Fruit fly (Drosophila melanogaster) whole organism, prepupa: ENCODE measurements around the gene CG4793.

Source experiments
- Blimp-1 ChIP-seq: fragments of 200-800 bp; sonication (Bioruptor generic); optimal IDR thresholded peaks from 3 replicates; lab custom pipeline; 2017; ENCODE audit warnings: missing biosample characterization, missing genetic modification characterization, mild to moderate bottlenecking, moderate library complexity, missing genetic modification reagents
- CG11294 ChIP-seq: fragments of 200-800 bp; sonication (Bioruptor generic); IDR thresholded peaks from 2 replicates; pipeline ENCODE4 v1.3.6; 2022; ENCODE audit warnings: missing biosample characterization, missing genetic modification characterization
- CG11762 ChIP-seq: fragments of 200-800 bp; sonication (Bioruptor generic); optimal IDR thresholded peaks from 3 replicates; lab custom pipeline; 2016; ENCODE audit warnings: missing biosample characterization, missing genetic modification characterization; ENCODE audit not compliant: insufficient read depth
- CG11902 ChIP-seq: fragments of 200-800 bp; sonication (Bioruptor generic); optimal IDR thresholded peaks from 3 replicates; lab custom pipeline; 2016; ENCODE audit warnings: missing biosample characterization, missing genetic modification characterization
- CG1621 ChIP-seq: fragments of 200-800 bp; sonication (Bioruptor generic); optimal IDR thresholded peaks from 3 replicates; lab custom pipeline; 2018; ENCODE audit warnings: missing biosample characterization, mild to moderate bottlenecking, missing genetic modification characterization
- CG16779 ChIP-seq: fragments of 200-800 bp; sonication (Bioruptor generic); optimal IDR thresholded peaks from 3 replicates; lab custom pipeline; 2017; ENCODE audit warnings: missing biosample characterization, mild to moderate bottlenecking, missing genetic modification characterization
- CG3032 ChIP-seq: fragments of 200-800 bp; optimal IDR thresholded peaks from 2 replicates; lab custom pipeline; 2019; ENCODE audit warnings: missing biosample characterization, mild to moderate bottlenecking, missing genetic modification characterization, moderate library complexity
- CG31627 ChIP-seq: fragments of 200-800 bp; sonication (Bioruptor generic); optimal IDR thresholded peaks from 3 replicates; lab custom pipeline; 2016; ENCODE audit warnings: missing biosample characterization, missing genetic modification characterization
- CG32006 ChIP-seq: fragments of 200-800 bp; sonication (Bioruptor generic); optimal IDR thresholded peaks from 3 replicates; lab custom pipeline; 2017; ENCODE audit warnings: missing biosample characterization, mild to moderate bottlenecking, missing genetic modification characterization
- CG3919 ChIP-seq: fragments of 200-800 bp; sonication (Bioruptor generic); optimal IDR thresholded peaks from 3 replicates; lab custom pipeline; 2016; ENCODE audit warnings: missing biosample characterization, missing genetic modification characterization
- CG6792 ChIP-seq: fragments of 200-800 bp; sonication (Bioruptor generic); optimal IDR thresholded peaks from 3 replicates; lab custom pipeline; 2016; ENCODE audit warnings: missing biosample characterization, missing genetic modification characterization
- CG6808 ChIP-seq: fragments of 200-800 bp; sonication (Bioruptor generic); optimal IDR thresholded peaks from 3 replicates; lab custom pipeline; 2017; ENCODE audit warnings: missing biosample characterization, missing genetic modification characterization, mild to moderate bottlenecking, moderate library complexity, missing genetic modification reagents
- CG6854 ChIP-seq: fragments of 200-800 bp; sonication (Bioruptor generic); optimal IDR thresholded peaks from 2 replicates; lab custom pipeline; 2017; ENCODE audit warnings: missing biosample characterization, mild to moderate bottlenecking, missing genetic modification characterization
- CG7368 ChIP-seq: fragments of 200-800 bp; sonication (Bioruptor generic); optimal IDR thresholded peaks from 3 replicates; lab custom pipeline; 2016; ENCODE audit warnings: missing biosample characterization, missing genetic modification characterization
- CG8119 ChIP-seq: fragments of 200-800 bp; sonication (Bioruptor generic); IDR thresholded peaks from 3 replicates; pipeline ENCODE4 v1.3.6; 2022; ENCODE audit warnings: missing biosample characterization, missing genetic modification characterization
- CG8632 ChIP-seq: fragments of 200-800 bp; sonication (Bioruptor generic); optimal IDR thresholded peaks from 3 replicates; lab custom pipeline; 2016; ENCODE audit warnings: missing biosample characterization, missing genetic modification characterization
- CG9139 ChIP-seq: fragments of 200-800 bp; sonication (Bioruptor generic); optimal IDR thresholded peaks from 3 replicates; lab custom pipeline; 2017; ENCODE audit warnings: missing biosample characterization, mild to moderate bottlenecking, missing genetic modification characterization
- Eip75B ChIP-seq: fragments of 200-800 bp; sonication (Bioruptor generic); optimal IDR thresholded peaks from 3 replicates; lab custom pipeline; 2016; ENCODE audit warnings: missing biosample characterization, missing genetic modification characterization
- Eip78C ChIP-seq: fragments of 200-800 bp; sonication (Bioruptor generic); peaks from one replicate; lab custom pipeline; 2016; ENCODE audit warnings: missing biosample characterization, missing genetic modification characterization
- Ets21C ChIP-seq: fragments of 200-800 bp; sonication (Bioruptor generic); optimal IDR thresholded peaks from 3 replicates; lab custom pipeline; 2016; ENCODE audit warnings: missing biosample characterization, missing genetic modification characterization
- Gug ChIP-seq: fragments of 200-800 bp; sonication (Bioruptor generic); IDR thresholded peaks from 2 replicates; pipeline ENCODE4 v1.3.6; 2022; ENCODE audit warnings: missing biosample characterization, missing genetic modification characterization
- Hr39 ChIP-seq: fragments of 200-800 bp; sonication (Bioruptor generic); optimal IDR thresholded peaks from 2 replicates; lab custom pipeline; 2016; ENCODE audit warnings: missing biosample characterization, missing genetic modification characterization
- Hr4 ChIP-seq: fragments of 200-800 bp; sonication (Bioruptor generic); optimal IDR thresholded peaks from 3 replicates; lab custom pipeline; 2016; ENCODE audit warnings: missing biosample characterization, missing genetic modification characterization
- Lpt ChIP-seq: fragments of 200-800 bp; sonication (Bioruptor generic); optimal IDR thresholded peaks from 3 replicates; lab custom pipeline; 2016; ENCODE audit warnings: missing biosample characterization, missing genetic modification characterization
- Met ChIP-seq: fragments of 200-800 bp; sonication (Bioruptor generic); optimal IDR thresholded peaks from 3 replicates; lab custom pipeline; 2016; ENCODE audit warnings: missing biosample characterization, missing genetic modification characterization
- OdsH ChIP-seq: fragments of 200-800 bp; sonication (Bioruptor generic); optimal IDR thresholded peaks from 3 replicates; lab custom pipeline; 2016; ENCODE audit warnings: missing biosample characterization, missing genetic modification characterization
- Sox102F ChIP-seq: fragments of 200-800 bp; sonication (Bioruptor generic); optimal IDR thresholded peaks from 2 replicates; lab custom pipeline; 2016; ENCODE audit warnings: missing biosample characterization, mild to moderate bottlenecking, missing genetic modification characterization
- Sox15 ChIP-seq: fragments of 200-800 bp; sonication (Bioruptor generic); optimal IDR thresholded peaks from 3 replicates; lab custom pipeline; 2016; ENCODE audit warnings: missing biosample characterization, missing genetic modification characterization
- achi ChIP-seq: fragments of 200-800 bp; sonication (Bioruptor generic); optimal IDR thresholded peaks from 3 replicates; lab custom pipeline; 2016; ENCODE audit warnings: missing biosample characterization, missing genetic modification characterization
- acj6 ChIP-seq: fragments of 200-800 bp; sonication (Bioruptor generic); optimal IDR thresholded peaks from 3 replicates; lab custom pipeline; 2016; ENCODE audit warnings: missing biosample characterization, missing genetic modification characterization
- cyc ChIP-seq: fragments of 200-800 bp; sonication (Bioruptor generic); optimal IDR thresholded peaks from 3 replicates; lab custom pipeline; 2016; ENCODE audit warnings: missing biosample characterization, missing genetic modification characterization
- dac ChIP-seq: fragments of 200-800 bp; sonication (Bioruptor generic); optimal IDR thresholded peaks from 2 replicates; lab custom pipeline; 2017; ENCODE audit warnings: missing biosample characterization, mild to moderate bottlenecking, missing genetic modification characterization
- dsx ChIP-seq: fragments of 200-800 bp; optimal IDR thresholded peaks from 3 replicates; lab custom pipeline; 2019; ENCODE audit warnings: missing biosample characterization, mild to moderate bottlenecking, missing genetic modification characterization, moderate library complexity; ENCODE audit not compliant: poor library complexity, severe bottlenecking
- esn ChIP-seq: fragments of 200-800 bp; sonication (Bioruptor generic); optimal IDR thresholded peaks from 2 replicates; lab custom pipeline; 2016; ENCODE audit warnings: missing biosample characterization, mild to moderate bottlenecking, missing genetic modification characterization, moderate library complexity
- fd59A ChIP-seq: fragments of 200-800 bp; sonication (Bioruptor generic); optimal IDR thresholded peaks from 2 replicates; lab custom pipeline; 2017; ENCODE audit warnings: missing biosample characterization, mild to moderate bottlenecking, missing genetic modification characterization, missing genetic modification reagents
- net ChIP-seq: fragments of 200-800 bp; sonication (Bioruptor generic); optimal IDR thresholded peaks from 3 replicates; lab custom pipeline; 2016; ENCODE audit warnings: missing biosample characterization, missing genetic modification characterization
- pdm3 ChIP-seq: fragments of 200-800 bp; sonication (Bioruptor generic); optimal IDR thresholded peaks from 3 replicates; lab custom pipeline; 2016; ENCODE audit warnings: missing biosample characterization, missing genetic modification characterization
- salr ChIP-seq, 2 experiments: fragments of 200-800 bp; sonication (Bioruptor generic); optimal IDR thresholded peaks; 3 replicates each; lab custom pipeline; 2016 to 2018; ENCODE audit warnings: missing biosample characterization in 2 of 2, missing genetic modification characterization in 2 of 2, mild to moderate bottlenecking in 1 of 2
- spab ChIP-seq: fragments of 200-800 bp; sonication (Bioruptor generic); optimal IDR thresholded peaks from 2 replicates; lab custom pipeline; 2017; ENCODE audit warnings: missing biosample characterization, mild to moderate bottlenecking, missing genetic modification characterization, missing genetic modification reagents
- ss ChIP-seq, 2 experiments: fragments of 200-800 bp; sonication (Bioruptor generic); optimal IDR thresholded peaks; 2 replicates in 1 of 2; 3 replicates in 1 of 2; lab custom pipeline; 2017 to 2018; ENCODE audit warnings: mild to moderate bottlenecking in 2 of 2, missing biosample characterization in 2 of 2, missing genetic modification characterization in 2 of 2, moderate library complexity in 1 of 2
- svp ChIP-seq: fragments of 200-800 bp; sonication (Bioruptor generic); peaks from one replicate; lab custom pipeline; 2016; ENCODE audit warnings: missing biosample characterization, missing genetic modification characterization
- topi ChIP-seq: fragments of 200-800 bp; sonication (Bioruptor generic); optimal IDR thresholded peaks from 3 replicates; lab custom pipeline; 2016; ENCODE audit warnings: missing biosample characterization, missing genetic modification characterization
- vri ChIP-seq: fragments of 200-800 bp; sonication (Bioruptor generic); optimal IDR thresholded peaks from 3 replicates; lab custom pipeline; 2016; ENCODE audit warnings: missing biosample characterization, mild to moderate bottlenecking, missing genetic modification characterization

Gene CG4793

DNA sequence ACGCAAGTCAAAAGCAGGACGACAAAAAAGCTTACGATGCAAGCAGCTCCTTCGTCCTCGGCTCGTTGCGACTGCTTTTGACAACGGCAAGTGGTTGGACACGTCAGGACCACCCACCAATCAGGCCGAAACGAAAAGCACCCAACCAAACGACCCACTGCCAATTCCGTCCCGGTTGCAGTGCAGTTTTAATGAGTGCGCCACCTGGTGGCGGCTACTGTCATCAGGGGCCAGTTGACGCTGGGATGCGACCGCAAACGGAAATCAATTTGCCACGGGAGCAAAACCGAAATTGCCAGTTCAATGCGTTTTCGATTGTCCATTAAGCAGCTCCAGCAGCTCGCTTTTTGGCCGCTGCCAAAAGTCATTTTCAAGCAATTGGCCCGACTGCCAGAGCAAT, 19.5 kb upstream of the CG4793 start:
- TF ChIP-seq topi (no peak), CG8119 (GFP tag; lab: Robert Waterston, UW) (no peak), Eip78C (no peak), Sox102F (no peak), CG6792 (GFP tag; lab: Kevin White, UChicago) (no peak), pdm3 (GFP tag; lab: Kevin White, UChicago) (no peak), ss (GFP tag; optimal IDR thresholded peaks at IDR 0.05; lab: Kevin White, UChicago) (no peak), CG9139 (no peak), esn (GFP tag; lab: Kevin White, UChicago) (no peak), Sox15 (GFP tag; lab: Kevin White, UChicago) (no peak), Hr39 (no peak), CG7368 (GFP tag; lab: Kevin White, UChicago) (no peak), OdsH (GFP tag; lab: Kevin White, UChicago) (no peak)
- TF ChIP-seq, all 60 proteins: peak for 0

DNA sequence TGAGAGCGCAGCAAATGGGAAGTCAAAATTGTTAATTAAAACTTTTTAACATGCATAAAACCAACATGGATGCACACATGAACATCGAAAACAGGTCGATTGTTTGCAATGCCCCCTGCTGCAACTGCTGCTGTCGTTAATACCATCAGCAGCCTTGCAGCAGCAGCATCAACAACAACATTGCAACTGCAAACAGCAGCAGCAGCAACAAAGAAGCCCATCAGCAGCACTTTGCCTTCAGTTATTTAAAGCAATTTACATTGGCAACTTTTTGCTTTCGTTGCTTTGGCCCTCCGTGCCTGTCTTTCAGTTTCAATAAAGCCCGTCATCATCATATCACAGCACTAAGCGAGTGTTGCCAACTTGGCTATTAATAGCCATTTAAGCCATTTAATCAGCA, 15.8 kb upstream of the CG4793 start:
- TF ChIP-seq CG16779 (tag; lab: Kevin White, UChicago), result no peak
- peak; percentile 78 for TF ChIP-seq dsx (GFP tag; lab: Kevin White, UChicago)
- peak; percentile 67 for TF ChIP-seq Eip78C
- peak; percentile 32 for TF ChIP-seq CG3919 (GFP tag; lab: Kevin White, UChicago)

DNA sequence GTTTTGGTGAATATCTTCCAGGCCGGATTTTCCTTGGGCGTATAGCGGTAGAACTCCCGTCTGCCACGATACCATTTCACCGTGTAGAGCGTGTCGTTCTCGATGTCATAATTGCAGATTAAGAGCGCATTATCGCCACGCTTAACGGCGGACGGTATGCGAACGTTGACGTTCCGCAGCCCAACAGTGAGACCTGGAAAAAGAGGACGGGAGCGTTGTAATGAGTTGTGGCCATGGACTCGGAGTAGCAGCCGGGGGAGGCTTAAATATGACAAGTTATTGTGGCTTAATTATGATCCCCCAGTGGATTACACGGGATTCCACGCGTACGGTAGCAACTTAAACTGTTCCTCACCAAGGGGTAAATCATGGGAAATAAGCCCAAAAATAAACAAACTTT, 15.1 kb upstream of the CG4793 start:
- TF ChIP-seq Sox15 (GFP tag; lab: Kevin White, UChicago), result no peak
- peak; percentile 18 for TF ChIP-seq Hr39
- peak; percentile 15 for TF ChIP-seq pdm3 (GFP tag; lab: Kevin White, UChicago)
- peak; percentile 83 for TF ChIP-seq vri
- peak; percentile 34 for TF ChIP-seq CG31627 (GFP tag; lab: Kevin White, UChicago)
- peak; percentile 18 for TF ChIP-seq CG1621 (tag; lab: Kevin White, UChicago)
- TF ChIP-seq CG6808 (GFP tag; lab: Kevin White, UChicago), result no peak
- TF ChIP-seq svp (GFP tag; lab: Kevin White, UChicago), result peak; percentile 84

DNA sequence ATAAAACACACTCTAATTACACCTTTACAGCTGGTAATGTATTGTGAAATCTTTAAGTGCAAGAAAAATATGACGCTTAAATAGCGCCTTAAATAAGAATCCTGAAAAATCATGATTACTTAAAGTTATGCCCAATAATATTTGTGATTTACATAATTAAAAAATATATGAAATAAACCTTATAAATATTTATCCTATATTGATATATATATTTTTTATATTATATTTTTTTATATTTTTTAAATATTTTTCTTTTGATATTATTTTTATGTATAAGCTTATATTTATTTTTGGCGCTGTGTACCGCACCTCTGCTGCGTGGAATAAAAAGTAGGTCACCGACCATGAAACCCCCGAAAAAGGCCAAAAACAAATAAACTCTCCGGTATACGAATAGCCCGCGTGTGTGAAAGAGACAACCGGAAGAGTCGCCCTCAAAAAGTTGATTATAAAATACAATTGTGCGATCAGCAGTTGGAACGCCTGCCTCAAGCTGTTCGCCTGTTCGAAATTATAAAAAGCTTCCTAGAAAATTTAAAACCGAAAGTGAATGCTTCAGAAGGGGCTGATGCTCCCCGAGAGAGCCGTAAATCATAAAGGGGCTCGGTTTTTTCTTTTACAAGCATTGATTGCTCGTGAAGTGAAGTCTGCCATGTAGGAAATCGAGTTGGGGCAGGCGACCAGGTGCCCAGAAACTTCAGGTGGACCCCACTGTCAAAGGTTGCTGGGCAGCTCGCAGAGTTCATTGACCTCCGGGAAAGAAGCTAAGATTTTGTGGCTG, 14.5 kb upstream of the CG4793 start:
- TF ChIP-seq CG1621 (tag; lab: Kevin White, UChicago) (no peak), Blimp-1 (peak; percentile 99), Eip75B (GFP tag; lab: Kevin White, UChicago) (peak; percentile 92), CG11294 (no peak), dac (GFP tag; lab: Kevin White, UChicago) (no peak), OdsH (GFP tag; lab: Kevin White, UChicago) (no peak), CG6808 (GFP tag; lab: Kevin White, UChicago) (no peak), CG3032 (tag; lab: Kevin White, UChicago) (no peak), Met (GFP tag; lab: Kevin White, UChicago) (peak; percentile 35), svp (GFP tag; lab: Kevin White, UChicago) (peak; percentile 98), CG6792 (GFP tag; lab: Kevin White, UChicago) (no peak), CG8632 (GFP tag; lab: Kevin White, UChicago) (peak; percentile 25), Gug (GFP tag; lab: Robert Waterston, UW) (no peak), fd59A (GFP tag; lab: Kevin White, UChicago) (no peak), Hr39 (no peak), Ets21C (GFP tag; lab: Kevin White, UChicago) (no peak), Hr4 (GFP tag; lab: Kevin White, UChicago) (no peak), CG11762 (no peak), CG8119 (GFP tag; lab: Robert Waterston, UW) (no peak), spab (GFP tag; lab: Kevin White, UChicago) (no peak), Lpt (GFP tag; lab: Kevin White, UChicago) (no peak), Sox102F (peak; percentile 48), CG32006 (GFP tag; lab: Kevin White, UChicago) (no peak), CG6854 (GFP tag; lab: Kevin White, UChicago) (peak; percentile 82), CG31627 (GFP tag; lab: Kevin White, UChicago) (no peak), achi (GFP tag; lab: Kevin White, UChicago) (no peak), net (no peak), salr (GFP tag; optimal IDR thresholded peaks at IDR 0.05; lab: Kevin White, UChicago) (no peak), CG16779 (tag; lab: Kevin White, UChicago) (no peak), CG11902 (GFP tag; lab: Kevin White, UChicago) (no peak), cyc (GFP tag; lab: Kevin White, UChicago) (no peak), acj6 (peak; percentile 17)
